Worm (Caenorhabditis elegans): ENCODE data around the gene ndnf-1.

Gene ndnf-1

ce11 chrIV:3002807-3003206 lies 25.9 kb downstream of the ndnf-1 start:
- TF ChIP-seq eor-1 (tag; optimal IDR thresholded peaks at IDR 0.05) (no peak), nhr-67 (tag; optimal IDR thresholded peaks at IDR 0.05) (no peak), egl-5 (tag; optimal IDR thresholded peaks at IDR 0.05) (peak; percentile 83), zag-1 (tag; optimal IDR thresholded peaks at IDR 0.05) (no peak), snpc-4 (tag; optimal IDR thresholded peaks at IDR 0.05) (no peak)

- TF ChIP-seq R02D3.7 (tag; optimal IDR thresholded peaks at IDR 0.05) (no peak), nfya-1 (tag; optimal IDR thresholded peaks at IDR 0.05; ENCODE audit: insufficient read depth) (peak; percentile 28), lin-39 (tag; optimal IDR thresholded peaks at IDR 0.05) (peak; percentile 11), ceh-28 (tag; optimal IDR thresholded peaks at IDR 0.05) (no peak), ama-1 (optimal IDR thresholded peaks at IDR 0.05) (no peak), nhr-28 (tag; optimal IDR thresholded peaks at IDR 0.05) (no peak), elt-2 (tag; optimal IDR thresholded peaks at IDR 0.05) (no peak), elt-3 (tag; optimal IDR thresholded peaks at IDR 0.05) (no peak), ceh-9 (tag; optimal IDR thresholded peaks at IDR 0.05) (no peak), nhr-25 (tag; optimal IDR thresholded peaks at IDR 0.05) (no peak), unc-62 (GFP tag; optimal IDR thresholded peaks at IDR 0.05) (no peak), fkh-2 (tag; optimal IDR thresholded peaks at IDR 0.05) (no peak), ceh-82 (tag; optimal IDR thresholded peaks at IDR 0.05) (no peak), nhr-67 (tag; optimal IDR thresholded peaks at IDR 0.05) (no peak), snpc-4 (tag; optimal IDR thresholded peaks at IDR 0.05) (no peak)
Observed at ce11 chrIV:3001500-3001899, 27.2 kb downstream of the ndnf-1 start.

ce11 chrIV:2998597-2999161 lies 30.1 kb downstream of the ndnf-1 start:
- TF ChIP-seq snpc-4 (tag; optimal IDR thresholded peaks at IDR 0.05): no peak
- TF ChIP-seq nhr-43 (tag; optimal IDR thresholded peaks at IDR 0.05; ENCODE audit: poor library complexity, severe bottlenecking): no peak
- TF ChIP-seq elt-2 (tag; optimal IDR thresholded peaks at IDR 0.05): no peak
- TF ChIP-seq mml-1 (tag; optimal IDR thresholded peaks at IDR 0.05): no peak
- no peak for TF ChIP-seq ztf-11 (tag; optimal IDR thresholded peaks at IDR 0.05)
- TF ChIP-seq ceh-82 (tag; optimal IDR thresholded peaks at IDR 0.05): no peak
- no peak for TF ChIP-seq pha-4 (tag; optimal IDR thresholded peaks at IDR 0.05)
- peak; percentile 73 for TF ChIP-seq hmg-11 (tag; optimal IDR thresholded peaks at IDR 0.05)
- peak; percentile 26 for TF ChIP-seq ceh-28 (tag; optimal IDR thresholded peaks at IDR 0.05)
- TF ChIP-seq nfya-1 (tag; optimal IDR thresholded peaks at IDR 0.05; ENCODE audit: insufficient read depth): peak; percentile 56
- peak; percentile 44 for TF ChIP-seq nhr-25 (tag; optimal IDR thresholded peaks at IDR 0.05)
- TF ChIP-seq eor-1 (tag; optimal IDR thresholded peaks at IDR 0.05): no peak
- peak; percentile 19 for TF ChIP-seq nhr-23 (tag; optimal IDR thresholded peaks at IDR 0.05)
- TF ChIP-seq nhr-77 (tag; optimal IDR thresholded peaks at IDR 0.05): no peak
- TF ChIP-seq elt-1 (tag; optimal IDR thresholded peaks at IDR 0.05): no peak
- TF ChIP-seq zag-1 (tag; optimal IDR thresholded peaks at IDR 0.05): no peak
- no peak for TF ChIP-seq egl-5 (tag; optimal IDR thresholded peaks at IDR 0.05)
- no peak for TF ChIP-seq daf-12 (tag; optimal IDR thresholded peaks at IDR 0.05)
- TF ChIP-seq fkh-10 (GFP tag; optimal IDR thresholded peaks at IDR 0.05): no peak
- TF ChIP-seq lin-39 (tag; optimal IDR thresholded peaks at IDR 0.05): peak; percentile 33
- no peak for TF ChIP-seq pqm-1 (tag; optimal IDR thresholded peaks at IDR 0.05)
- no peak for TF ChIP-seq unc-39 (tag; optimal IDR thresholded peaks at IDR 0.05)

ce11 chrIV:2997302-2997701 lies 31.4 kb downstream of the ndnf-1 start:
- TF ChIP-seq nfya-1 (tag; optimal IDR thresholded peaks at IDR 0.05; ENCODE audit: insufficient read depth): peak; percentile 68
- TF ChIP-seq nhr-67 (tag; optimal IDR thresholded peaks at IDR 0.05): no peak

DNA sequence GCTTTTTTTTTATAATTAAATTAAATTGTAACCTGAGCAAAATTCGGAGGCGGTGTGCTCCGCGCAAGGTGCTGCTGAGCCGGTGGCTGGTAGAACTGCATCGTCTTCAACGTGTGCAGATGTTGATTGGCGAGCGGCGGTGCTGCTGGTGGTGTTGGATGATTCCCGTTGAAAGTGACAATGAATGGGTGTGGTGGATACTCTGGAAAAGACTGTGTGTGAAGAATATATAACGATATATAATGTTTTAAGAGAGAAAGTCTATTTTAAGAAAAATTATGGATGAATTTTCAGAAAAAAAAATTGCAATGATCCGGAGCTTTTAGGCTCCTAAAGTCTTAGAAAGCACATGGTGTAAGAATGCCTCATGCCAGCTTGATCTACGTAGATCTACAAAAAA lies 33.4 kb downstream of the ndnf-1 start, which contains the start of gene Y54G2A.26:
Y54G2A.26 (minus strand) TSS at position 101 of the 400 bp plus-strand sequence.
- TF ChIP-seq nfya-1 (tag; optimal IDR thresholded peaks at IDR 0.05; ENCODE audit: insufficient read depth): no peak

DNA sequence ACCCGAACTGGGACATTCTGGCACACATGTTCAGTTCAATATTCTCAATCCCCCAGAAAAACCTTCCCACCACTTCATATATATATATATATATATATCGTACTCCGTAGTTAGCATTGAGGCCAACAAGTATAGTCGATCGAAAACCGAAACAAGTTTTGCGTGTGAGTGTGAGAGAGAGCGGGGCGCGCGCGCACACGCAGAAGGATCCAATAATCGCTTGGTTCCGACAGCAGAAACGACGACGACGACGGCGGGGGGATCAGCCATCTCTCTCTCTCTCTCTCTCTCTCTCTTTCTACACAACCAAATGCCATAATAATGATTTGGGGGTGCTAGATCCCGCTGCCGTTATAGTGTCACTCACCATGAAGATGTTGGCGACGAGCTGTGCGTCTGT lies 33.9 kb downstream of the ndnf-1 start:
- TF ChIP-seq lin-39 (tag; optimal IDR thresholded peaks at IDR 0.05): peak; percentile 43
- no peak for TF ChIP-seq nhr-67 (tag; optimal IDR thresholded peaks at IDR 0.05)
- peak; percentile 17 for TF ChIP-seq nfya-1 (tag; optimal IDR thresholded peaks at IDR 0.05; ENCODE audit: insufficient read depth)
- TF ChIP-seq nhr-237 (tag; optimal IDR thresholded peaks at IDR 0.05): no peak

All from whole organism, L3 larva.